Fruit fly (Drosophila melanogaster): ENCODE measurements around the gene Set2.

DNA sequence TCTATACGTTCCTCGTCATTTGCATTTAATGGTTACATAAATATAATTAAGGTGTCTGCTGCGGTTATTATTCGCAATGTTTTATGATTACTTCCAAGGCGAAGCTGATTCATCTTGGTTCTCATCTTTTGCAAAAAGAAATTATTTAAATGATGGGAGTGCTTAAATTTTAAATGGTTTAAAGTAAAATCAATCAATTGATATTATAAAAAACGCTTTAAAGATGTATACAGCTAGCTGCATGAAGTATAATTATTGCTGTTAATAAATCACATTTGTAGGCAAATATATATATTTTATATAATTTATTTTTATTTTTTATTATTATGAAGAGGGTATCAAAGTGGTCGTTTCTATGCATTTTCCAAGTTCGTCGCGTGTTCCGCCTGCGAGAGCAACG lies 37.7 kb downstream of the Set2 start:
- TF ChIP-seq CTCF (optimal IDR thresholded peaks at IDR 0.05) = no peak
- TF ChIP-seq CG8478 (optimal IDR thresholded peaks at IDR 0.05) = no peak

Measured in S2 (cell line).